Worm (Caenorhabditis elegans) whole organism, midembryonic: ENCODE data around the gene affl-2.

Experiments
- T22C8.4 ChIP-seq: fragments of 200-800 bp; sonication (Bioruptor generic); IDR thresholded peaks from 2 replicates; pipeline ENCODE4 v1.3.6; 2022; ENCODE audit warnings: missing genetic modification characterization, missing compliant biosample characterization
- cog-1 ChIP-seq: sonication (generic microtip); optimal IDR thresholded peaks from 2 replicates; lab custom pipeline; 2016; ENCODE audit warnings: missing genetic modification characterization, missing compliant biosample characterization
- flt-1 ChIP-seq: fragments of 200-800 bp; sonication (Bioruptor generic); IDR thresholded peaks from 2 replicates; pipeline ENCODE4 v1.3.6; 2022; ENCODE audit warnings: missing genetic modification characterization, missing compliant biosample characterization
- klf-2 ChIP-seq: fragments of 200-800 bp; sonication (Bioruptor generic); conservative IDR thresholded peaks from 2 replicates; pipeline ENCODE4 v1.3.6; 2022; ENCODE audit warnings: missing genetic modification reagents, missing genetic modification characterization, missing compliant biosample characterization
- med-1 ChIP-seq: sonication (generic microtip); optimal IDR thresholded peaks from 2 replicates; lab custom pipeline; 2017; ENCODE audit warnings: missing genetic modification characterization, mild to moderate bottlenecking, missing compliant biosample characterization, antibody characterized with exemption, missing genetic modification reagents; ENCODE audit not compliant: insufficient read depth
- ref-1 ChIP-seq: fragments of 200-800 bp; sonication (Bioruptor generic); conservative IDR thresholded peaks from 2 replicates; pipeline ENCODE4 v1.3.6; 2022; ENCODE audit warnings: missing genetic modification reagents, missing genetic modification characterization, missing compliant biosample characterization
- tab-1 ChIP-seq: fragments of 200-800 bp; sonication (Bioruptor generic); IDR thresholded peaks from 2 replicates; pipeline ENCODE4 v1.3.6; 2022; ENCODE audit warnings: missing genetic modification characterization, missing compliant biosample characterization
- ztf-23 ChIP-seq: fragments of 200-800 bp; sonication (Bioruptor generic); IDR thresholded peaks from 2 replicates; pipeline ENCODE4 v1.3.6; 2022; ENCODE audit warnings: missing genetic modification reagents, missing genetic modification characterization, missing compliant biosample characterization
- ztf-29 ChIP-seq: fragments of 200-800 bp; sonication (Bioruptor generic); IDR thresholded peaks from 2 replicates; pipeline ENCODE4 v1.3.6; 2022; ENCODE audit warnings: missing genetic modification reagents, missing genetic modification characterization, missing compliant biosample characterization

Gene affl-2

DNA sequence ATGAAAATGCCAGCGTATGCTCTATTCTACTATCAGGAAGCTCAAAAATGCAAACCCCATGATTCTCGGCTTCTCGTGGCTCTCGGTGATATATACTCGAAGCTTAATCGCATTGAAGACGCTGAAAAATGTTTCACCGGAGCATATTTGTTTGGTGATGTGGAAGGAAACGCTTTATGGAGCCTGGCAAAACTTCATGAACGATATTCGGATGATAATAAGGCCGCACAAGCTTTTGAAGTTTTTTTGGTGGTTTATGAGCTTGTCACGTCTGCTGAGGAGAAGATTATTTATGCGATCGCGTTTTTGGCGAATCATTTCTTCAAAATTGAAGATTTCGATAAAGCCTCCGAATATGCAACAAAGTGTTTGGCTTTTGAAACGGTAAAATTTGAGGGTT is 46.6 kb downstream of the affl-2 start:
- TF ChIP-seq cog-1 (tag; lab: Kevin White, UChicago) (no peak), flt-1 (no peak), ref-1 (GFP tag; lab: Robert Waterston, UW) (no peak), tab-1 (no peak), ztf-23 (no peak), klf-2 (no peak), med-1 (GFP tag; lab: Kevin White, UChicago) (no peak), T22C8.4 (GFP tag; lab: Robert Waterston, UW) (no peak), ztf-29 (no peak)

DNA sequence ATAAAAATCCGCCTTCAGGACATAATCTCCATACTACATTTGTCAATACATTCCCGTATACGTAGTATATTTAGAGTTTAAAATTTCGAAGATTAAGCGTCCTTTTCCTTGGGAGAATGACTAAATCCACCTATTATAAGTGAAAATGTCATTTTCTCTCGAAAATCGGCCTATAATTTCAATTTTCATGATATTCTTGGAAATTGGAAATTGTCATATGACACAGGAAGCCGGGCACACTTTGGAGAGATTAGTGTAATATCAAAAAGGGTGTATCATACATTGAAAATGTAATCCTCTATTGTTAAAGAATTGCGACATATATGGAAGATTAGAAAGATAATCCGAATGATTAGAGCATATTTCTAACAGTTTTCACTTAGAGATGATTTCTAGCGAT is 48.0 kb downstream of the affl-2 start:
- TF ChIP-seq T22C8.4 (GFP tag; lab: Robert Waterston, UW), result no peak
- TF ChIP-seq klf-2, result no peak

DNA sequence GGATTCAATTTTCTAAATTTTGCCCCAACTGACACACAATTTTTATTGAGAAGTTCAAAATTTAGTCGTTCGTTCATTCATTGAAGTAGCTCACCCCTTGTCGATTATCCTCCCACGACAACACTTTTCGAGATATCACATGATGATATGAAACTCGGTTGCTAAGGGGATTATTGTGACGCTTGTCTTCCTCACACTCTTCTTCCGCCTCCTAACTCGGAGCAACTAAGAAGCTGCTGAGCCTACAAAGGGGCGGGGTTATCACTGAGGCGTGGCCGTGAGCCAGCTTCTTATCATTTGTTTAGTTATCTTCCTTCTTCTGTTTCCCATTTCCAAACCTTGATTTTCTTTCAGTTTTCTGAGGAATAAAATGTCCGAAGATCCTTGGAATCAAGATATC is 48.9 kb downstream of the affl-2 start, which contains the start of gene F10C5.3:
TSS of gene F10C5.3 (plus strand) at position 313 of the 400 bp plus-strand sequence.
- no peak for TF ChIP-seq cog-1 (tag; lab: Kevin White, UChicago)
- TF ChIP-seq tab-1, result no peak
- no peak for TF ChIP-seq ztf-29
- TF ChIP-seq flt-1, result no peak
- no peak for TF ChIP-seq T22C8.4 (GFP tag; lab: Robert Waterston, UW)
- TF ChIP-seq klf-2, result no peak
- TF ChIP-seq ztf-23, result no peak
- no peak for TF ChIP-seq ref-1 (GFP tag; lab: Robert Waterston, UW)
- no peak for TF ChIP-seq med-1 (GFP tag; lab: Kevin White, UChicago)

DNA sequence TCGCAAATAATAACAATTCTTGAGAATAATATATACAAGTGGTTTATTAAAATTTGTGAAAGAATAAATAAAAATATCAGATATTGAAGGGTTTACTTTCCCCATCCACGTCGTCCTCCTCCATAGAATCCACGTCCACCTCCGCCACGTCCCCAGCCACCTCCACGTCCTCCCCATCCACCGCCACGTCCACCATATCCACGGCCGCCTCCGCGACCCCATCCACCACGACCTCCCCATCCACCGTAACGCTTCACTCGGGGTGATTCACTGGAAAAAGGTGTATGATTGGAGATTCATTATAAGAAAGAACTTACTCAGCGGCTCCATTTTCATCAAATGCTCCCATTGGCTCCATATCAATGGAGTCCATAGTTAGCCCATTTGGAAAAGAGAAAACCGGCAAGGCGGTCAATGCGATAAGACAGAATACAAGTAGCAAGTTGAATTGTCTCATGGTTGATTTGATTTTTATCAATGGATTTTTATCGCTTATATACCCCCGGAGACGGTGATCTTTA is 51.4 kb downstream of the affl-2 start, which contains the start of gene nlp-32:
TSS of gene nlp-32 (minus strand) at position 471 of the 521 bp plus-strand sequence.
- TF ChIP-seq flt-1 (no peak), ref-1 (GFP tag; lab: Robert Waterston, UW) (no peak), tab-1 (no peak), cog-1 (tag; lab: Kevin White, UChicago) (no peak), ztf-29 (no peak), T22C8.4 (GFP tag; lab: Robert Waterston, UW) (no peak), klf-2 (no peak), med-1 (GFP tag; lab: Kevin White, UChicago) (no peak), ztf-23 (no peak)

DNA sequence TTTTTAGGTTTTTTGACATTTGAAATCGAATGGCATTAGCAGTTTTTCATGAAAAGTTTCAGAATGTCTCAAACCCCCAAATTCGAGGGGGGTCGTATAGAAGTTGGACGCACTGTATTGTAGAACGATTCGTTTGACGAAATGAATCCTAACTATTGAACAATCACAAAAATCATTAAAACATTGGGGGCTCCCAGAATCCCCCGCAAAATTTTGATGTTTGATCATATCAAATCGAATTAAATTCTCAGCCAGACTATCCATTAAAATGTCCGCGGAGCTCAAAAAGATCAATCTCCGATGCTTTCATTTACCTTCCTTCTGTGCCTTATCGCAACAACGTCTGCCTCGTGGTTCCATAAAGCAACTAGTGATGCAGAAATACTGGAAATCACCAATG is 53.8 kb downstream of the affl-2 start, which contains the start of gene F30H5.5:
TSS of gene F30H5.5 (plus strand) at position 301 of the 400 bp plus-strand sequence.
- TF ChIP-seq med-1 (GFP tag; lab: Kevin White, UChicago) (no peak), flt-1 (no peak), T22C8.4 (GFP tag; lab: Robert Waterston, UW) (no peak), ztf-29 (no peak), cog-1 (tag; lab: Kevin White, UChicago) (no peak), ztf-23 (no peak), klf-2 (no peak), tab-1 (no peak), ref-1 (GFP tag; lab: Robert Waterston, UW) (no peak)
